Worm (Caenorhabditis elegans) whole organism, L2 larva: ENCODE measurements around the gene arid-1.

Source experiments
- R02D3.7 ChIP-seq: fragments of 150-350 bp; optimal IDR thresholded peaks from 2 replicates; lab custom pipeline; 2014; ENCODE audit warnings: missing biosample characterization, missing genetic modification characterization
- Y55F3AM.14 ChIP-seq: fragments of 200-800 bp; sonication (Bioruptor generic); optimal IDR thresholded peaks from 2 replicates; lab custom pipeline; 2018; ENCODE audit warnings: mild to moderate bottlenecking, missing genetic modification characterization, missing compliant biosample characterization
- ama-1 ChIP-seq: fragments of 150-350 bp; optimal IDR thresholded peaks from 2 replicates; lab custom pipeline; 2018; ENCODE audit warnings: inconsistent platforms
- ceh-82 ChIP-seq: fragments of 150-350 bp; optimal IDR thresholded peaks from 2 replicates; lab custom pipeline; 2014; ENCODE audit warnings: missing biosample characterization, missing genetic modification characterization
- elt-3 ChIP-seq: sonication (generic microtip); optimal IDR thresholded peaks from 2 replicates; lab custom pipeline; 2017; ENCODE audit warnings: missing biosample characterization, missing genetic modification characterization
- lin-39 ChIP-seq: fragments of 150-350 bp; optimal IDR thresholded peaks from 2 replicates; lab custom pipeline; 2014; ENCODE audit warnings: missing biosample characterization, missing genetic modification reagents, missing genetic modification characterization
- mab-5 ChIP-seq: fragments of 150-350 bp; optimal IDR thresholded peaks from 2 replicates; lab custom pipeline; 2014; ENCODE audit warnings: missing biosample characterization, missing genetic modification characterization
- mdl-1 ChIP-seq, 2 experiments: fragments of 150-350 bp in 1 of 2; sonication (generic microtip) in 1 of 2; optimal IDR thresholded peaks; 2 replicates each; lab custom pipeline; 2017; ENCODE audit warnings: missing biosample characterization in 2 of 2, missing genetic modification characterization in 2 of 2
- snpc-4 ChIP-seq: fragments of 150-350 bp; optimal IDR thresholded peaks from 2 replicates; lab custom pipeline; 2014; ENCODE audit warnings: missing biosample characterization, missing genetic modification characterization
- zag-1 ChIP-seq: fragments of 150-350 bp; optimal IDR thresholded peaks from 2 replicates; lab custom pipeline; 2014; ENCODE audit warnings: missing biosample characterization, missing genetic modification characterization
- ztf-11 ChIP-seq: sonication (generic microtip); optimal IDR thresholded peaks from 2 replicates; lab custom pipeline; 2017; ENCODE audit warnings: missing biosample characterization, missing genetic modification characterization

- TF ChIP-seq snpc-4 (tag; lab: Kevin White, UChicago) (no peak), Y55F3AM.14 (GFP tag; lab: Kevin White, UChicago) (no peak), ceh-82 (tag; lab: Kevin White, UChicago) (no peak), mab-5 (tag; lab: Kevin White, UChicago) (no peak), zag-1 (tag; lab: Kevin White, UChicago) (no peak), lin-39 (no peak), elt-3 (tag; lab: Kevin White, UChicago) (no peak), ztf-11 (tag; lab: Kevin White, UChicago) (no peak), ama-1 (no peak), mdl-1 (tag; optimal IDR thresholded peaks at IDR 0.05; lab: Kevin White, UChicago) (no peak), R02D3.7 (no peak)
These were observed 33.8 kb upstream of the arid-1 start for ce11 chrV:152156-152555.
